Fruit fly (Drosophila melanogaster): ENCODE measurements around the gene SerRS-m.

The SerRS-m gene

DNA sequence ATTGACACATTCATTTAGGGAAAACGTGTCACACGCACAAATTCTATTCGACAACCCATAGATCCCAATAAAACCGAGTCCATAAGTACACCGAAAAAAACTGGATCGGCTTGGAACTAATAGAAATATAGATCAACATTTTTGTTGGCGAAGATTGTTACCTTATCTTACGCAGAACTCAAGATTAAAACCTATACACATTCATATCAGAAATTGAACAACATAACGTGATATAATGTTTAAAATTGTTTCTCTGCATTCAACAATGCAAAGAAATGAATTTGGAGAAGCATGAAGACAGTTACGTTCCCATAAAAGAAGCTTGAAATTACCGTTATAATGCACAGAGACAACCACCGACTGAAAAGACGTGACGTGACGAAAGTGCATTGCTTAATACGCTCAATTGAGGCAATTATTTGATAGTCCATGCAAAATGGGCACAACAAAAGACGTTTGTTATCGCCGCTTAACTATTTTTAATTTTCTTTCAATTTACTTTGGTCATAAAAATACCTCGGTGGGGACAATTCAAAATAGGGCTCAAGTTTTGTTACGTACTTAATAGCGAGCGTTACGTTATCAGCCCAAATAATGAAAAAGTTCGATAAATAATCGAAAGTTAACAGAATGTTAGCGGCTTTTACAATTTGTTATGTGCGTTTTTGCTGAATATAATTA, at the start of gene SerRS-m:
SerRS-m (plus strand) TSS at position 616 of the 681 bp plus-strand sequence.
- TF ChIP-seq psq (optimal IDR thresholded peaks at IDR 0.05) (no peak), EcR (GFP tag; optimal IDR thresholded peaks at IDR 0.05) (no peak), CG8478 (optimal IDR thresholded peaks at IDR 0.05) (no peak), usp (GFP tag; optimal IDR thresholded peaks at IDR 0.05) (no peak), Dll (optimal IDR thresholded peaks at IDR 0.05) (no peak), pan (optimal IDR thresholded peaks at IDR 0.05) (no peak)

DNA sequence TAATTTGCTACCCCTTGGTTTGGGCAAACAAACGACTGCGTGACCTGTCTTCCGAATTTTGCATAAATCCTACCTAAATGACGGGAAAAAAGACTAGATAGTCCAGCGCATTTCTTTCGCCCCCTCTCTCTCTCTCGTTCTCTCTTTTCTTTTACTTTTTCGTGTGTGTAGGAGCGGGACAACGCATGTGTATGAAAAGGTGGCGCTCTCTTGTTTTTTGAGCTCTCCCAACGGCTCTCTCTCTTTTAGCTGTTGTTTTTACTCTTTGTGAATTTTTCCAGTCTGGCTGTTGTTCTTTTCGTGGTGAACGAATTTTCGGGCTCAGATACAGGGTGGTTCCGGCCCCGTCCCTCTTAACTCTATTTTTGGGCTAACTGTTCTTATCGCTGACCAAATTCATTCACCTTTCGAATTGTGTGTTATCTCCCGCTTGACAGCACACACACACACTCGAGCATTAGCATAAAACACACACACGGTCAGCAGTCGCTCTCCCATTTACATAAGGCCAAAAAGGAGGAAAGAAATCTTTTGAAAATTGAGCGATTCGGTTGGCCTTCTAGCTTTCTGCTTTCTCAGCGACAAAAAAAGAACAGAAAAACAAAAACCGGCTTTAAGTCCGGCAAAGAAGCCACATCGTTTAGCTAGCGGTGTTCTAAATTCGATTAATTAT, 48.8 kb upstream of the SerRS-m start:
- TF ChIP-seq Dll (optimal IDR thresholded peaks at IDR 0.05), result no peak
- peak; percentile 76 for TF ChIP-seq CG8478 (optimal IDR thresholded peaks at IDR 0.05)

DNA sequence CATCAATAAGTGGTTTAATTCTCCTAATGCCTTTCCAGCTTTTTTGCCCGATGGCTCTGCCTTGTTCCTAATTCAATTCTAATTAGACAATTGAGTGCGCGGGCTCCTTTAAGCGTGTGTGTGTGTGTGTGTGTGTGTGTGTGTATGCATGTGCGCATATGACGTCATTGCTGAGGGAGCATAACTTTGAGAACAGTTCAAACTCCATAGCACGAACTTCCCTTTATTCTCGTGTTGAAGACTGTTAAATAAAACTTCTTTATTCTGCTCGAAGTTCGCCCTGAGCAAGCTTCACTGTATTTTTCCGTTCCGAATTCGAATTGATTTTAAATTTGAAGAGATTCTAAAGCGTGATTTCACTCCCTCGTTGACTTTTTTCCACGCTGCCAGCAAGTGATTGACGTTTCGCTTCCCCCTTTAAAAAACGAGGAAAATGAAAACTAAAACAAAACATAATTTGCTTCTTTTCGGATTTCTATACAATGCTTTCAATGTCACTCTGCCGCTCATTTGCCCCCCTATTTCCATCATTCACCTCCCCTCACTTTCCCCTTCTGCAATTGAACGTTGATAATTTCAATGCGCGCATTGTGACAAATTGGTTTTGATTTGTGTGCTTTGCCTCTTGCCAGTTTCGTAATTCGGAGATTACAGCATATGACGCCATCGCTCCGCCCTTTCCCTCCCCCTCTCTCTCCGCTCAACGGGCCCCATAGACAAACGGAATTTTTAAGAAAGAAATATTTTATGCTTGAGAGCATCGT, 48.0 kb upstream of the SerRS-m start:
- TF ChIP-seq Dll (optimal IDR thresholded peaks at IDR 0.05) (no peak), usp (GFP tag; optimal IDR thresholded peaks at IDR 0.05) (no peak), EcR (GFP tag; optimal IDR thresholded peaks at IDR 0.05) (no peak), psq (optimal IDR thresholded peaks at IDR 0.05) (no peak), CG8478 (optimal IDR thresholded peaks at IDR 0.05) (no peak), pan (optimal IDR thresholded peaks at IDR 0.05) (no peak)

DNA sequence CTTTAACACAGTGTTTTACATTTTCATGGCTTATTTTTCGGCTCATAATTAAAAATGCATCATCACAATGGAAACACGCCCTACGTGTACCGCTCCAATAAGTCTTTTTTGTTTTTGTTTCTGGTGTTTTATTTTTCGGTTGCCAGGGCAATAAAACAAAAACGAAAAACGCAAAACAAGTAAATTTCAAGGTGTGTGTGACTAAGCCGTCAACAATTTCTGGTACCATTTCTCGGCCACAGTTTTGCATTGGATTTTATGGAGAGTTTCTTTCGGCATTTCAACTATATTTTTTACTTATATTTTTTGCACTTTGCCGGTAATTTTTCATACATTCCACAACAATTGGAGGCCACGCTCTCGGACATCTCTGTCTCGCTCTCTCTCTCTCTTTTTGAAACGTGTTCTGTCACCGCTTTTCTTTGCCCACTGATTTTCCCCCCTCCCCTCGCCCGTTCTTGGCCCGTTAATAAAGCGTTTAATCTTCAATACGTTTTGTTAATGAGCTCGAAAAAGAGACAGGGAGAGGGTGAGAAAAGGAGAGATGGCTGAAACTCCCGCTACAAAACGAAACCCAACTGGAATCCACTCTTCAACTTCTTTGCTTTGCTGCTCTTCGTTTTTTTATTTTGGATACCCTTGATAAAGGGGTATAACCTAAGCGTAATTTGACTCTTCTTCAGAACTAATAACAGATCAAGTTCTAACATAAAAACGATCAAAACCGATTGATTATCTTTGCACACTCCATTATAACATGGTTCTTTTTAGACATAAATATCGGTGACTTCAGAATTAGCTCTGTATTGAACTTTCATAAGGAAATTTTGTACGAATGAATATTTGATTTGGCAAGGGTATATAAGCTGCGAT, 47.2 kb upstream of the SerRS-m start:
- TF ChIP-seq pan (optimal IDR thresholded peaks at IDR 0.05), result no peak

DNA sequence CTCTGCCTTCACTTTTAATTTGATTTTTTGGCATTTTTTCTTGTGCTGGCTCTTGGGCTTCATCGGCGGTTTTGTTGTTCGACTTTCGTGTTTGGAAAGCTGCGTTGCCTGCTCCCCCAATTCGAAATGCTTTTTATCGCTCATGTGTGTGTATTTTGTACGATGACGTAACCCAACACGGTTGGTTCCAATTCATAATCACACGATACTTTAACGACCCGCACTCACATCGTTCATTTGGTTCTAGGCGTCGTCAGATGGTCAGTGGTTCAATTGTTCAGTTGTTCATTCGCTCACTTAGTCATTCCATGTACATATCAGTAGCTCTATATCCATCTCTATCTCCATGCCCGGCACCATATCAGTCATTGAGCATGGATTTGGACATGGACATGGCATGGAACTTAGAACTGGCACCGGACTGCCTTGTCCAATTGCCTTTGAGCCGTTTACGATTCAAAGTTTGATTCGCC, 46.6 kb upstream of the SerRS-m start:
- no peak for TF ChIP-seq CG8478 (optimal IDR thresholded peaks at IDR 0.05)
- no peak for TF ChIP-seq usp (GFP tag; optimal IDR thresholded peaks at IDR 0.05)
- no peak for TF ChIP-seq Dll (optimal IDR thresholded peaks at IDR 0.05)
- TF ChIP-seq pan (optimal IDR thresholded peaks at IDR 0.05), result no peak
- TF ChIP-seq psq (optimal IDR thresholded peaks at IDR 0.05), result no peak
- TF ChIP-seq EcR (GFP tag; optimal IDR thresholded peaks at IDR 0.05), result no peak

DNA sequence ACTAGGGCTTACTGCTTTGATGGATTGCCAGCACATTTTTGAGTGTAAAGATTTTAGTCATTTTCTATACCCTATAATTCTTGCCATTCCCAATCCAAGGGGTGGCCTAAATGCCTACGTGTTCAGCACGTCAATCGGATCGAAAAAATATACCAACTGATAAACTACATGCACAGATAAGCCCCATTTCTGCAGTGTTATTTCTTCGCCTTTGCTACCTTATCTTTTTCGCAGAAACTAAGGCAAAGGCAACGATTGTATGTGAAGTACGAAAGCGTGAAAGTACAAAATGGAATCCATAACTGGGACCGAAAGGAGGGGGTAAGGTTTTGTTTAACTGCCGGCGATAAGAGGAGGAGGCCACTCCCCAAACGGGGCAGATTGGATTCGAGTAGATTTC, 42.6 kb upstream of the SerRS-m start:
- no peak for TF ChIP-seq usp (GFP tag; optimal IDR thresholded peaks at IDR 0.05)
- no peak for TF ChIP-seq psq (optimal IDR thresholded peaks at IDR 0.05)
- TF ChIP-seq pan (optimal IDR thresholded peaks at IDR 0.05), result no peak
- no peak for TF ChIP-seq EcR (GFP tag; optimal IDR thresholded peaks at IDR 0.05)

DNA sequence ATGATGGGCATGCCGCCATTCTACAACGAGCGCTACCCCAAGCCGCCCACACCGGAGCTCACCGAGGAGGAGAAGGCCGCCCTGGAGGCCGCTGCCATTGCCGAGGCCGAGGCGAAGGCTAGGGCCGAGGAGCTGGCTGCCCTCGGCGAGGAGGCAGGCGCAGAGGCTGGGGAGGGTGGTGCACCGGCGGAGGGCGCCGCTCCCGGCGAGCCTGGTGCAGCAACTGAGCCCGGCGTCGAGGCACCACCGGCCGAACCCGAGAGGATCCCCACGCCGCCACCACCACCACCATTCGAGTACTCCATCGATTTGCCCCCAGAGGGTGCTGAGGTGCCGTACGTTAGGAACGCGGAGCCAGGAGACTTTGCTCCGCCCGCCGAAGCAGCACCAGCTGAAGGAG, 35.2 kb upstream of the SerRS-m start:
- TF ChIP-seq CG8478 (optimal IDR thresholded peaks at IDR 0.05) (no peak), psq (optimal IDR thresholded peaks at IDR 0.05) (no peak), pan (optimal IDR thresholded peaks at IDR 0.05) (no peak), EcR (GFP tag; optimal IDR thresholded peaks at IDR 0.05) (no peak), Dll (optimal IDR thresholded peaks at IDR 0.05) (no peak), usp (GFP tag; optimal IDR thresholded peaks at IDR 0.05) (no peak)

DNA sequence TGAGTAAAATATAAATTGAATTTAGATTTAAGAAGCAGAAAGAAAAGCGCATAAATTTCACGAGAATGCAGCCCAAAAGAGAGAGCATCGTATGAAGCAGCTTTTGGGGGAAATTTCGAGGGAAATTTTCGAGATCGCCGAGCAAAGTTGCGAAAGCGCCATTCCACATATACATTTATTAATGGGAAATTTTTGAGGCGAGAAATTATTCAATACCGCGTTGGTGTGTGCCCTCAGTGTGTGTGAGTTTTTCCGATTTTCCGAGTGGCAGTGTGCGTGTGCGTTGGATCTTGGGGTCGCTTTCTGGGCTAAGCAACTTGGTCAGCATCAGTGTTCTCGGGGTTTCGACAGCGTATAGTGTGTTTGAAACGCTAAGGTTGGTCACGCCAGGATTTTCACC, 30.5 kb upstream of the SerRS-m start, which contains the start of gene Tm2:
Tm2 (plus strand) TSS at position 270 of the 400 bp plus-strand sequence.
- TF ChIP-seq psq (optimal IDR thresholded peaks at IDR 0.05) (no peak), Dll (optimal IDR thresholded peaks at IDR 0.05) (no peak)

DNA sequence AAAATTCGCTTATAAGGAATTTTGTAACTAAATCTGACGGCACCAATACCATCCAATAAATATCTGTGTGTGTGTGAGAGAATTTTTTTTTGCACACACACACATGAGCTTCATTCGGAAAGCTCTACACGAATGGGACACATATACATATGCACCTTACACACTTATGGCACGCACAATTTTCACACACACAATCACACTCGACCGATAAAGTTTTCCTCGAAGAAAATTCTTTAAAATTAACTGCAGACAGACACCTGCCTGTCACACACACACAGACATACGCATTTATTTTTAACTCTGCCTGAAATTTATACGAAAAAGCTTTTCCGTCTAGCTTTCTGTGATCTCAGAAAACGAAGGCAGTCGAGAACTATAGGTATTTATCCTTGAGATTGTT, 29.8 kb upstream of the SerRS-m start:
- TF ChIP-seq usp (GFP tag; optimal IDR thresholded peaks at IDR 0.05), result no peak
- no peak for TF ChIP-seq psq (optimal IDR thresholded peaks at IDR 0.05)
- no peak for TF ChIP-seq EcR (GFP tag; optimal IDR thresholded peaks at IDR 0.05)
- no peak for TF ChIP-seq pan (optimal IDR thresholded peaks at IDR 0.05)
- no peak for TF ChIP-seq CG8478 (optimal IDR thresholded peaks at IDR 0.05)
- no peak for TF ChIP-seq Dll (optimal IDR thresholded peaks at IDR 0.05)

DNA sequence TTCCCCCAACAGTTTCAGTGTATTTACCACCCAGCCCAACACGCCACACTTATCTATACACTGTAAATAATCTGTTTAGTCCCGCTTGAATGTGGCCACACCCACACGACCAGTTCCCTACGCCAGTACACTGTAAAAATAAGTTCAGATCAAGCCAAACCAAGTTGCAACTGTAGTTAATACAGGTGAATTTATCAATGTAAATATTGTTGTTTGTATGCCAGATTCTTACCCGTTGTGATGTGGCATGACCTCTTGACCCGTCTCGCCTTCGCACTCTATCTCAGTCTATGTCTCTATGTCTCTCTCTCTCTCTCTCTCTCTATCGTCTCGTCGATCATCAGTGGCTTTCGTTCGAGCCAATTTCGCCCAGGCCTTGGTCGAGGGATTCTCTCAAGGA, 26.6 kb upstream of the SerRS-m start:
- TF ChIP-seq CG8478 (optimal IDR thresholded peaks at IDR 0.05), result no peak
- no peak for TF ChIP-seq EcR (GFP tag; optimal IDR thresholded peaks at IDR 0.05)
- no peak for TF ChIP-seq pan (optimal IDR thresholded peaks at IDR 0.05)
- no peak for TF ChIP-seq psq (optimal IDR thresholded peaks at IDR 0.05)
- TF ChIP-seq Dll (optimal IDR thresholded peaks at IDR 0.05), result no peak
- no peak for TF ChIP-seq usp (GFP tag; optimal IDR thresholded peaks at IDR 0.05)

DNA sequence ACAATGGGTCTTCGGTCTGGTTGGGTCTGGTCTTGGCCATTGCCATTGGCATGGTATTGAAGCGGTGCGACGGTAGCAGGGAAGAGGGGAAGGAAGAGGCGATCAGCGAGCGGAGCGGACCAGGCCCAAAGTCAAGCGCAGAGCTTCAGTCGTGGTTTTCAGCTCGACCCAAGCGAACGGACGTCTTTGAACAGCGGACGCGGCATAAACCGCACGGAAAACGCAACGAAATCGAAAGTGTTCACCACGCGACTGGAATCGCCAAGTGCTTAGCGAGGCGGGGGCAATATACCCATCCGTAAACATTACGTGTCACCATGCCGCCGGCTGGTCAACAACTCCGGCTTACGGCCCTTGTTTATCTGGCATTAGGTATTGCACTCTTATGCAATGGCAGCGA, 24.1 kb upstream of the SerRS-m start, which contains the start of gene CG14866:
CG14866 (plus strand) TSS at position 146 of the 400 bp plus-strand sequence.
- no peak for TF ChIP-seq EcR (GFP tag; optimal IDR thresholded peaks at IDR 0.05)
- TF ChIP-seq pan (optimal IDR thresholded peaks at IDR 0.05), result no peak
- TF ChIP-seq Dll (optimal IDR thresholded peaks at IDR 0.05), result no peak
- no peak for TF ChIP-seq CG8478 (optimal IDR thresholded peaks at IDR 0.05)
- TF ChIP-seq psq (optimal IDR thresholded peaks at IDR 0.05), result no peak
- TF ChIP-seq usp (GFP tag; optimal IDR thresholded peaks at IDR 0.05), result no peak

All from whole organism.